Worm (Caenorhabditis elegans) whole organism, L1 larva: ENCODE data around the gene cpg-8.

ENCODE experiments used
- C34B4.2 ChIP-seq: sonication (generic microtip); optimal IDR thresholded peaks from 2 replicates; lab custom pipeline; 2017; ENCODE audit warnings: mild to moderate bottlenecking, missing genetic modification characterization, missing compliant biosample characterization
- ama-1 ChIP-seq: fragments of 150-350 bp; optimal IDR thresholded peaks from 2 replicates; lab custom pipeline; 2014
- elt-3 ChIP-seq, 6 experiments: fragments of 150-350 bp in 1 of 6; sonication (generic microtip); optimal IDR thresholded peaks; 2 replicates each; lab custom pipeline; 2017 to 2018; ENCODE audit warnings: missing biosample characterization in 6 of 6, missing genetic modification characterization in 6 of 6, inconsistent platforms in 1 of 6
- fkh-10 ChIP-seq: sonication (generic microtip); optimal IDR thresholded peaks from 2 replicates; lab custom pipeline; 2017; ENCODE audit warnings: missing biosample characterization, missing genetic modification reagents, missing genetic modification characterization
- lir-3 ChIP-seq: sonication (generic microtip); optimal IDR thresholded peaks from 2 replicates; lab custom pipeline; 2016; ENCODE audit warnings: mild to moderate bottlenecking, missing genetic modification characterization, moderate library complexity, missing compliant biosample characterization; ENCODE audit not compliant: poor library complexity
- mdl-1 ChIP-seq, 2 experiments: fragments of 150-350 bp; optimal IDR thresholded peaks; 2 replicates each; lab custom pipeline; 2014 to 2017; ENCODE audit warnings: missing biosample characterization in 2 of 2, missing genetic modification characterization in 2 of 2, inconsistent platforms in 1 of 2
- mep-1 ChIP-seq: fragments of 150-350 bp; optimal IDR thresholded peaks from 2 replicates; lab custom pipeline; 2014; ENCODE audit warnings: missing biosample characterization, missing genetic modification characterization
- nhr-11 ChIP-seq: fragments of 150-350 bp; optimal IDR thresholded peaks from 2 replicates; lab custom pipeline; 2014; ENCODE audit warnings: missing biosample characterization, missing genetic modification characterization
- skn-1 ChIP-seq: fragments of 150-350 bp; optimal IDR thresholded peaks from 2 replicates; lab custom pipeline; 2014; ENCODE audit warnings: missing biosample characterization, missing genetic modification characterization
- tbx-2 ChIP-seq: sonication (generic microtip); optimal IDR thresholded peaks from 2 replicates; lab custom pipeline; 2016; ENCODE audit warnings: missing genetic modification characterization, missing compliant biosample characterization
- unc-62 ChIP-seq: fragments of 150-350 bp; optimal IDR thresholded peaks from 2 replicates; lab custom pipeline; 2014; ENCODE audit warnings: missing biosample characterization, missing genetic modification reagents, missing genetic modification characterization
- zip-4 ChIP-seq: fragments of 200-800 bp; sonication (Bioruptor generic); optimal IDR thresholded peaks from 2 replicates; lab custom pipeline; 2018; ENCODE audit warnings: mild to moderate bottlenecking, missing genetic modification characterization, moderate library complexity, missing compliant biosample characterization

DNA sequence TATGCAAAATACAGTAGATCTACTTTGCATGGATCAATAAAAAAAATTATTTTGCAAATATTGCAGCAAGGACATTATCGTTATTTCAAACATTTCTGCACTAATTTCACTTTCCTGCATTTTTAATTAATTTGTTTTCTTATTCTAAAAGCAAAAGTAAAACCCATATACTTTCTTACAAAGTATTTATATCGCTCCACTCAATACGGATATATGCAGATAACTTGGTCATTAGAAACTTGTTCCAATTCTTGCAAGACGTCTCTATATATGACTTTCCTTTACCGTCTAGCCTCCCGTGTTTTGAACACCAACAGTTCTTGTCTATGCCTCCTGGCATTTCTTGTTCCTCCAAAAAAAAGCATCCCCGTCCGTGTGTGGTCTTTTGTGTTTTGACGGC lies 18.2 kb upstream of the cpg-8 start, which contains the start of gene oac-24:
- TF ChIP-seq zip-4 (no peak), tbx-2 (no peak), mdl-1 (tag; optimal IDR thresholded peaks at IDR 0.05; lab: Kevin White, UChicago) (no peak), lir-3 (tag; lab: Kevin White, UChicago) (no peak), ama-1 (lab: Kevin White, UChicago) (no peak), nhr-11 (tag; lab: Kevin White, UChicago) (no peak), C34B4.2 (tag; lab: Kevin White, UChicago) (no peak), skn-1 (tag; lab: Kevin White, UChicago) (no peak), mep-1 (tag; lab: Kevin White, UChicago) (no peak), fkh-10 (no peak), unc-62 (GFP tag; lab: Kevin White, UChicago) (no peak), elt-3 (tag; optimal IDR thresholded peaks at IDR 0.05; lab: Kevin White, UChicago) (no peak)
